Worm (Caenorhabditis elegans) whole organism, late embryonic: ENCODE measurements around the gene spe-49.

ENCODE experiments used
- F13H6.1 ChIP-seq: sonication (generic microtip); optimal IDR thresholded peaks from 2 replicates; lab custom pipeline; 2016; ENCODE audit warnings: missing genetic modification characterization, missing compliant biosample characterization
- ceh-22 ChIP-seq: sonication (generic microtip); optimal IDR thresholded peaks from 2 replicates; lab custom pipeline; 2017; ENCODE audit warnings: missing biosample characterization, missing genetic modification characterization
- ceh-9 ChIP-seq: sonication (generic microtip); optimal IDR thresholded peaks from 2 replicates; lab custom pipeline; 2016; ENCODE audit warnings: mild to moderate bottlenecking, missing genetic modification characterization, inconsistent platforms, missing compliant biosample characterization

DNA sequence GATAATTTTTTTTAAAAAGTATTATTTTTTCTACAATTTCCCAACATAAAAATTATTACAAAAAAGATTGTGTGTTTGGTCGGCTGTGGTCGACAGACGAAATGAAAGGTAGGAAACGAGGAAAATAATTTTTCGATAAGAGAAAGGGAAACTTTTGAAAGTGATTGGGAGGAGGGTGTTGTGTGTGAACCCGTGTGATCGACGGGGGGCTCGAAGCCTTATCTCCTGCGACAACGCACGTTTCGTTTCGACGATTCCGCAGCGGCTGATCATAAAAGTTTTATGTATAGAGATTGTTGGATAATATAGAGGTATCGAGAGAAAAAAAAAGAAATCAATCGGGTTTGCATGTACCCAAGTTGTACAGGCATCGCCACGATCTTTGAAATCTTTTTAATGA is 37.9 kb upstream of the spe-49 start:
- TF ChIP-seq ceh-22 (tag; lab: Kevin White, UChicago) (no peak), F13H6.1 (tag; lab: Kevin White, UChicago) (no peak), ceh-9 (tag; lab: Kevin White, UChicago) (no peak)
